Worm (Caenorhabditis elegans): ENCODE results near the gene hrg-4.

ce11 chrIV:11068314-11068713 lies 37.5 kb upstream of the hrg-4 start:
- TF ChIP-seq ZK546.5 (tag; optimal IDR thresholded peaks at IDR 0.05): no peak
- TF ChIP-seq nhr-12 (tag; optimal IDR thresholded peaks at IDR 0.05): no peak
- TF ChIP-seq mdl-1 (tag; optimal IDR thresholded peaks at IDR 0.05): no peak
- TF ChIP-seq pqm-1 (tag; optimal IDR thresholded peaks at IDR 0.05): no peak
- TF ChIP-seq nhr-237 (tag; optimal IDR thresholded peaks at IDR 0.05): no peak
- no peak for TF ChIP-seq snpc-4 (tag; optimal IDR thresholded peaks at IDR 0.05)
- TF ChIP-seq ceh-16 (tag; optimal IDR thresholded peaks at IDR 0.05): no peak
- TF ChIP-seq fos-1 (tag; optimal IDR thresholded peaks at IDR 0.05): no peak

Data from whole organism, L3 larva.